Worm (Caenorhabditis elegans) whole organism, mixed stage, embryonic: ENCODE results near the gene chat-1.
A peak's percentile ranks its signal among the peaks of the same experiment; 100 is the strongest.

ENCODE experiments used
- cnd-1 ChIP-seq: fragments of 200-800 bp; sonication (Bioruptor generic); optimal IDR thresholded peaks from 2 replicates; lab custom pipeline; 2018; ENCODE audit warnings: mild to moderate bottlenecking, missing genetic modification characterization, missing compliant biosample characterization
- hlh-1 ChIP-seq: fragments of 150-350 bp; optimal IDR thresholded peaks from 2 replicates; lab custom pipeline; 2014; ENCODE audit warnings: missing biosample characterization, missing genetic modification reagents, missing genetic modification characterization
- lin-32 ChIP-seq: fragments of 200-800 bp; sonication (Bioruptor generic); optimal IDR thresholded peaks from 2 replicates; lab custom pipeline; 2018; ENCODE audit warnings: mild to moderate bottlenecking, missing genetic modification characterization, missing compliant biosample characterization
- lsy-2 ChIP-seq: fragments of 150-350 bp; optimal IDR thresholded peaks from 2 replicates; lab custom pipeline; 2014; ENCODE audit warnings: missing biosample characterization, missing genetic modification characterization
- pha-4 ChIP-seq: fragments of 150-350 bp; optimal IDR thresholded peaks from 2 replicates; lab custom pipeline; 2018; ENCODE audit warnings: missing biosample characterization, missing genetic modification reagents, missing genetic modification characterization
- unc-39 ChIP-seq: fragments of 150-350 bp; optimal IDR thresholded peaks from 2 replicates; lab custom pipeline; 2014; ENCODE audit warnings: missing biosample characterization, missing genetic modification characterization
- unc-62 ChIP-seq: fragments of 150-350 bp; optimal IDR thresholded peaks from 2 replicates; lab custom pipeline; 2014; ENCODE audit warnings: missing biosample characterization, missing genetic modification reagents, missing genetic modification characterization
- zip-8 ChIP-seq: fragments of 150-350 bp; optimal IDR thresholded peaks from 2 replicates; lab custom pipeline; 2014; ENCODE audit warnings: missing biosample characterization, missing genetic modification characterization

- TF ChIP-seq unc-62 (GFP tag; lab: Kevin White, UChicago) (no peak), cnd-1 (tag; lab: Kevin White, UChicago) (no peak), unc-39 (no peak), lsy-2 (tag; lab: Kevin White, UChicago) (peak; percentile 6), lin-32 (no peak), hlh-1 (tag; lab: Kevin White, UChicago) (peak; percentile 10), pha-4 (no peak), zip-8 (tag; lab: Kevin White, UChicago) (no peak)
Measured at ce11 chrIV:4446884-4447283, 247 bp upstream of the chat-1 start.
